Worm (Caenorhabditis elegans) whole organism, L3 larva: ENCODE data around the gene ZK546.19.

Experiments
- ZK546.5 ChIP-seq: sonication (generic microtip); optimal IDR thresholded peaks from 2 replicates; lab custom pipeline; 2017; ENCODE audit warnings: missing biosample characterization, missing genetic modification characterization
- ama-1 ChIP-seq: fragments of 150-350 bp; optimal IDR thresholded peaks from 2 replicates; lab custom pipeline; 2018
- elt-3 ChIP-seq, 3 experiments: fragments of 150-350 bp in 1 of 3; sonication (generic microtip) in 2 of 3; optimal IDR thresholded peaks; 2 replicates in 2 of 3; 4 replicates in 1 of 3; lab custom pipeline; 2014 to 2017; ENCODE audit warnings: missing biosample characterization in 3 of 3, missing genetic modification characterization in 3 of 3
- eor-1 ChIP-seq, 2 experiments: fragments of 150-350 bp; optimal IDR thresholded peaks; 2 replicates each; lab custom pipeline; 2014 to 2018; ENCODE audit warnings: missing biosample characterization in 2 of 2, missing genetic modification characterization in 2 of 2
- lin-15B ChIP-seq: fragments of 150-350 bp; optimal IDR thresholded peaks from 2 replicates; lab custom pipeline; 2014; ENCODE audit warnings: missing biosample characterization, missing genetic modification characterization
- lsy-12 ChIP-seq: sonication (generic microtip); optimal IDR thresholded peaks from 2 replicates; lab custom pipeline; 2016; ENCODE audit warnings: mild to moderate bottlenecking, missing genetic modification characterization, missing compliant biosample characterization
- nhr-11 ChIP-seq: fragments of 150-350 bp; optimal IDR thresholded peaks from 2 replicates; lab custom pipeline; 2014; ENCODE audit warnings: missing biosample characterization, missing genetic modification characterization
- nhr-237 ChIP-seq: fragments of 150-350 bp; optimal IDR thresholded peaks from 2 replicates; lab custom pipeline; 2014; ENCODE audit warnings: missing biosample characterization, missing genetic modification characterization
- nhr-25 ChIP-seq: sonication (generic microtip); optimal IDR thresholded peaks from 2 replicates; lab custom pipeline; 2017; ENCODE audit warnings: missing biosample characterization, missing genetic modification characterization
- nhr-77 ChIP-seq: fragments of 150-350 bp; optimal IDR thresholded peaks from 2 replicates; lab custom pipeline; 2014; ENCODE audit warnings: missing biosample characterization, missing genetic modification characterization
- pha-4 ChIP-seq: fragments of 150-350 bp; optimal IDR thresholded peaks from 2 replicates; lab custom pipeline; 2014; ENCODE audit warnings: missing biosample characterization, missing genetic modification reagents, missing genetic modification characterization
- tbx-2 ChIP-seq: sonication (generic microtip); optimal IDR thresholded peaks from 2 replicates; lab custom pipeline; 2016; ENCODE audit warnings: mild to moderate bottlenecking, missing genetic modification characterization, missing compliant biosample characterization
- unc-39 ChIP-seq: sonication (generic microtip); optimal IDR thresholded peaks from 4 replicates; lab custom pipeline; 2017; ENCODE audit warnings: missing biosample characterization, missing genetic modification characterization
- zag-1 ChIP-seq: fragments of 150-350 bp; optimal IDR thresholded peaks from 2 replicates; lab custom pipeline; 2014; ENCODE audit warnings: missing biosample characterization, missing genetic modification characterization

- TF ChIP-seq eor-1 (tag; optimal IDR thresholded peaks at IDR 0.05; lab: Kevin White, UChicago) = no peak
- peak; percentile 42 for TF ChIP-seq pha-4 (tag; lab: Kevin White, UChicago)
- TF ChIP-seq lin-15B = peak; percentile 49
- no peak for TF ChIP-seq lsy-12
- no peak for TF ChIP-seq unc-39 (tag; lab: Kevin White, UChicago)
- TF ChIP-seq nhr-11 (tag; lab: Kevin White, UChicago) = no peak
- no peak for TF ChIP-seq elt-3 (tag; optimal IDR thresholded peaks at IDR 0.05; lab: Kevin White, UChicago)
- no peak for TF ChIP-seq tbx-2 (tag; lab: Kevin White, UChicago)
- TF ChIP-seq ama-1 (lab: Kevin White, UChicago) = no peak
- TF ChIP-seq nhr-77 = no peak
- peak; percentile 28 for TF ChIP-seq nhr-25 (tag; lab: Kevin White, UChicago)
- TF ChIP-seq zag-1 (tag; lab: Kevin White, UChicago) = no peak
- no peak for TF ChIP-seq ZK546.5 (tag; lab: Kevin White, UChicago)
- no peak for TF ChIP-seq nhr-237 (tag; lab: Kevin White, UChicago)
These were observed 18.2 kb downstream of the ZK546.19 start, which contains the start of gene ulp-2 for ce11 chrII:4959719-4960118.
